Worm (Caenorhabditis elegans): ENCODE results near the gene BE0003N10.1.
A peak's percentile ranks its signal among the peaks of the same experiment; 100 is the strongest.

The BE0003N10.1 gene

ce11 chrIII:1080536-1080935 lies 43.2 kb downstream of the BE0003N10.1 start, which contains the start of the genes rab-18 and kbp-4 (continued):
- TF ChIP-seq fkh-4 (tag; optimal IDR thresholded peaks at IDR 0.05; ENCODE audit: borderline replicate concordance) = no peak
- peak; percentile 78 for TF ChIP-seq irx-1 (tag; optimal IDR thresholded peaks at IDR 0.05)
- peak; percentile 86 for TF ChIP-seq mef-2 (tag; optimal IDR thresholded peaks at IDR 0.05)
- TF ChIP-seq grh-1 (GFP tag; IDR thresholded peaks at IDR 0.05) = peak; percentile 79
- no peak for TF ChIP-seq nhr-76 (tag; optimal IDR thresholded peaks at IDR 0.05)
- TF ChIP-seq ama-1 (optimal IDR thresholded peaks at IDR 0.05) = peak; percentile 39
- TF ChIP-seq unc-130 (tag; optimal IDR thresholded peaks at IDR 0.05) = peak; percentile 97
- no peak for TF ChIP-seq hlh-4 (tag; optimal IDR thresholded peaks at IDR 0.05)
- TF ChIP-seq nhr-11 (tag; optimal IDR thresholded peaks at IDR 0.05) = peak; percentile 60
- TF ChIP-seq elt-3 (tag; optimal IDR thresholded peaks at IDR 0.05) = peak in 4 of 6 experiments; percentile 59 to 99 (median 80)
- TF ChIP-seq aha-1 (tag; optimal IDR thresholded peaks at IDR 0.05) = peak; percentile 46
- TF ChIP-seq nhr-47 (tag; optimal IDR thresholded peaks at IDR 0.05) = peak; percentile 97
- TF ChIP-seq sup-37 (GFP tag; optimal IDR thresholded peaks at IDR 0.05) = peak; percentile 70
- TF ChIP-seq nhr-20 (tag; optimal IDR thresholded peaks at IDR 0.05) = peak; percentile 95
- TF ChIP-seq C16A3.4 (tag; optimal IDR thresholded peaks at IDR 0.05) = peak; percentile 99
- TF ChIP-seq nhr-71 (tag; optimal IDR thresholded peaks at IDR 0.05) = peak; percentile 97
- peak; percentile 78 for TF ChIP-seq ceh-8 (GFP tag; optimal IDR thresholded peaks at IDR 0.05)
- TF ChIP-seq lin-35 (GFP tag; optimal IDR thresholded peaks at IDR 0.05) = peak; percentile 97 to 99
- TF ChIP-seq hpl-2 (GFP tag; optimal IDR thresholded peaks at IDR 0.05) = peak; percentile 62
- peak; percentile 96 for TF ChIP-seq fkh-8 (tag; optimal IDR thresholded peaks at IDR 0.05)
- TF ChIP-seq isw-1 (GFP tag; IDR thresholded peaks at IDR 0.05) = peak; percentile 90
- TF ChIP-seq ceh-88 (GFP tag; IDR thresholded peaks at IDR 0.05) = peak; percentile 81
- TF ChIP-seq dsc-1 (tag; optimal IDR thresholded peaks at IDR 0.05) = no peak
- TF ChIP-seq F16B12.6 (tag; optimal IDR thresholded peaks at IDR 0.05) = peak; percentile 69
- no peak for TF ChIP-seq unc-62 (GFP tag; optimal IDR thresholded peaks at IDR 0.05)
- peak; percentile 36; the same call in 1 of the 2 replicates for TF ChIP-seq mab-9 (GFP tag; IDR thresholded peaks at IDR 0.05)
- TF ChIP-seq nhr-77 (tag; optimal IDR thresholded peaks at IDR 0.05) = peak; percentile 86
- TF ChIP-seq lin-15B (tag; optimal IDR thresholded peaks at IDR 0.05) = peak; percentile 98
- TF ChIP-seq lsy-2 (tag; optimal IDR thresholded peaks at IDR 0.05) = peak; percentile 96 to 97
- peak; percentile 69 for TF ChIP-seq zag-1 (tag; optimal IDR thresholded peaks at IDR 0.05)
- TF ChIP-seq nhr-90 (tag; optimal IDR thresholded peaks at IDR 0.05; ENCODE audit: poor library complexity) = peak; percentile 92
- peak; percentile 88 for TF ChIP-seq nhr-237 (tag; optimal IDR thresholded peaks at IDR 0.05)

ce11 chrIII:1081101-1081500 lies 43.8 kb downstream of the BE0003N10.1 start, which contains the start of gene par-2:
par-2 (plus strand) TSS chrIII:1081401.
- no peak for TF ChIP-seq lin-39 (tag; optimal IDR thresholded peaks at IDR 0.05)
- no peak for TF ChIP-seq blmp-1 (tag; optimal IDR thresholded peaks at IDR 0.05)
- TF ChIP-seq nhr-47 (tag; optimal IDR thresholded peaks at IDR 0.05) = no peak
- no peak for TF ChIP-seq rnt-1 (tag; optimal IDR thresholded peaks at IDR 0.05)
- TF ChIP-seq nhr-11 (tag; optimal IDR thresholded peaks at IDR 0.05) = no peak
- TF ChIP-seq F16B12.6 (tag; optimal IDR thresholded peaks at IDR 0.05) = no peak
- TF ChIP-seq zip-4 (GFP tag; optimal IDR thresholded peaks at IDR 0.05) = no peak
- no peak for TF ChIP-seq ceh-63 (GFP tag; optimal IDR thresholded peaks at IDR 0.05)
- TF ChIP-seq unc-130 (tag; optimal IDR thresholded peaks at IDR 0.05) = no peak
- TF ChIP-seq xbp-1 (tag; optimal IDR thresholded peaks at IDR 0.05) = no peak
- TF ChIP-seq C04F5.9 (tag; optimal IDR thresholded peaks at IDR 0.05) = no peak
- TF ChIP-seq dpl-1 (GFP tag; optimal IDR thresholded peaks at IDR 0.05) = no peak
- no peak for TF ChIP-seq dsc-1 (tag; optimal IDR thresholded peaks at IDR 0.05)

DNA sequence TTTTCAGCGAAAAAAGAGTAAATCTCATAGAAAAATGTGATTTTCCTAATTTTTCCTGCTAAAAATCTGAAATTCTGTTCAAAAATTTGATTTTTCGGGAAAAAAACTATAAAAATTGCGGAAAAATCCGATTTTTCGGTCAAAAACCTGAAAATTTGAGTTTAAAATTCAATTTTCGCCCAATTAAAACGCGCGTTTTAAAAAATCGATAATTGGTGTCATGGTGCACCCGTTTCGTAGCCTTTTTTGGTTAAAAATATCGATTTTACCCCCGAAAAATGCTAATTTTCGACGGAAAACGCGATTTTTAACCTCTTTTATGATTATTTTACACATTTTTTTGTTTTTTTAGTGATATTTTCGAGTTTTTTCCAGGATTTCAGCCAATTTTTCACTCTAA lies 47.7 kb downstream of the BE0003N10.1 start:
- TF ChIP-seq lin-39 (tag; optimal IDR thresholded peaks at IDR 0.05) (no peak), efl-1 (optimal IDR thresholded peaks at IDR 0.05) (no peak), efl-1 (GFP tag; optimal IDR thresholded peaks at IDR 0.05 in 1 of 2) (peak in 1 of 2 experiments; percentile 34)

Measured in whole organism, L1 larva.